Fruit fly (Drosophila melanogaster): ENCODE data around the gene Alms1b.

Alms1b gene

DNA sequence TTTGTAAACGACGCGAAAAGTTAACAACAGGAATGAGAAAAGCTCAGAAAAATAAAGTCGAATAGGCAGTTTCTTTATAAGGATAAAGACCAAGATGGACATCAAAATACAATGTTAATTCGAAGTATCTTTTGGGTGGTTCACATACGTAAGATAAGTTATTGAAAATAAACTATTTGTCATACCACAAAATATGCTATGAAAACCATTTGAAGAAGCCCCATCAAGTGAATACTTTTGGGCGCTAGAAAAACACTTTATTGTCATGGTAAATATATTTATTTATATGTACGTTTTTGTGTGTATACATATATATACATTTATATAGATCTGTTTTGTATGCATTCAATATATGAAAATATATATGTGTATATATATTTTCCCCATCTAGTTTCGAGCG is 27.2 kb upstream of the Alms1b start:
- no peak for TF ChIP-seq shn (GFP tag; optimal IDR thresholded peaks at IDR 0.05)
- TF ChIP-seq Blimp-1 (GFP tag; optimal IDR thresholded peaks at IDR 0.05), result no peak
- no peak for TF ChIP-seq B-H1 (GFP tag; IDR thresholded peaks at IDR 0.05)
- no peak for TF ChIP-seq slbo (GFP tag; IDR thresholded peaks at IDR 0.05)
- TF ChIP-seq run (tag; optimal IDR thresholded peaks at IDR 0.05), result no peak
- TF ChIP-seq tgo (GFP tag; IDR thresholded peaks at IDR 0.05), result no peak
- no peak for TF ChIP-seq Hmx (GFP tag; optimal IDR thresholded peaks at IDR 0.05)
- no peak for TF ChIP-seq Dp (GFP tag; optimal IDR thresholded peaks at IDR 0.05)

DNA sequence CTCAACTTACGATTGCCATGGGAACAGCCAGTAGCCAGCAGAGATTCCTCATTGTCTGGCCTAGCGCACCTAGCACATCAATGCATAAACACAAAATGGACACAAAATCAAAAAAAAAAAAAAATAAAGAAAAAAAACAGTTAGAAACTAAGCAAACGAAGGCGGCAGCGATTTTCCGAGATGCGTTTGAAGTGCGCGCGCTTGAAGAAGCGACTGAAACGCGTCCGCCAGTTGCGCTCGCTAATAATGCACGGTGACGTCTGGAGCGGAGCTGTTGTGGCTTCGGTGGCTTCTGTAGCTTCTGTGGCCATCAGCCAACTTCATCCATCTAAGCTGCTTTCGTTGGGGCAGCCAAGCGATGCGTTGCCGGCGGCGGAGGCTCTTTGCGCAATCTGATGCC is 23.7 kb upstream of the Alms1b start, which contains the start of gene CG15473:
Gene CG15473 (minus strand): TSS at position 101 of the 400 bp plus-strand sequence.
- no peak for TF ChIP-seq CG6254 (GFP tag; optimal IDR thresholded peaks at IDR 0.05)
- TF ChIP-seq Sox100B (GFP tag; optimal IDR thresholded peaks at IDR 0.05), result no peak
- no peak for TF ChIP-seq row (GFP tag; IDR thresholded peaks at IDR 0.05)
- no peak for TF ChIP-seq CG11695 (GFP tag; IDR thresholded peaks at IDR 0.05)
- TF ChIP-seq NC2β (GFP tag; optimal IDR thresholded peaks at IDR 0.05), result no peak

DNA sequence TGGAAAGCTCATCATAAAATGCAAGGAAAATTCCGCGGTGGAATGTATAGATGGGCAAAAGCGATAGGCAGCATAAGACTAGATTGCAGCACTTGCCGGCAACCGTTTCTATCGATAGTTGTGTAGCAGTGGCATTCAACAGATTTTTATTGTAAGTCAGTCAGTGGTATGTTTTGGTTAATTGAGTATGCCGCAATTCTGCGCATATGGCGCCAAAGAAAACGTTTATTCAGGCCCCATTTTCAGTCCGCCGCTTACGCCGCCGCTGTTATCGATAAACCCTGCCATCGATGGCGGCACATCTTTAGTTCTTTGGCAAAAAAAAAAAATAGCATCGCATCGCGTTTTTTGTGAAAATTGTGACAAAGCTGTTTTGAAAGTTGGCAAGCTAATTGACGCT is 19.0 kb upstream of the Alms1b start, which contains the start of the genes Cbp80 and Torsin:
Gene Cbp80 (plus strand): TSS at position 265 of the 400 bp plus-strand sequence.
Gene Torsin (minus strand): TSS at position 282 of the 400 bp plus-strand sequence.
- TF ChIP-seq zen2 (GFP tag; IDR thresholded peaks at IDR 0.05; ENCODE audit: partially characterized antibody), result peak; percentile 73; the same call in 2 of the 3 replicates
- TF ChIP-seq CG4617 (GFP tag; optimal IDR thresholded peaks at IDR 0.05; ENCODE audit: borderline replicate concordance), result peak; percentile 12
- TF ChIP-seq Gug (GFP tag; IDR thresholded peaks at IDR 0.05), result peak; percentile 16; the same call in 1 of the 4 replicates
- TF ChIP-seq CG9215 (GFP tag; IDR thresholded peaks at IDR 0.05), result no peak
- peak; percentile 83 for TF ChIP-seq Ets65A (GFP tag)
- TF ChIP-seq aop (GFP tag; IDR thresholded peaks at IDR 0.05), result no peak
- peak; percentile 1 for TF ChIP-seq CG9727 (GFP tag; optimal IDR thresholded peaks at IDR 0.05)
- peak; percentile 90 for TF ChIP-seq tna (GFP tag; IDR thresholded peaks at IDR 0.05; ENCODE audit: partially characterized antibody)
- no peak for TF ChIP-seq maf-S (GFP tag; optimal IDR thresholded peaks at IDR 0.05)
- TF ChIP-seq CG7963 (GFP tag; IDR thresholded peaks at IDR 0.05; ENCODE audit: partially characterized antibody), result peak; percentile 81
- TF ChIP-seq CG13287 (GFP tag; IDR thresholded peaks at IDR 0.05; ENCODE audit: partially characterized antibody), result peak; percentile 90
- TF ChIP-seq CG13775 (GFP tag; optimal IDR thresholded peaks at IDR 0.05), result peak; percentile 1
- TF ChIP-seq CG1233 (GFP tag; optimal IDR thresholded peaks at IDR 0.05), result no peak
- peak; percentile 73 for TF ChIP-seq Dref (GFP tag; IDR thresholded peaks at IDR 0.05)
- no peak for TF ChIP-seq CG12071 (GFP tag; optimal IDR thresholded peaks at IDR 0.05)
- peak; percentile 33 for TF ChIP-seq Antp (GFP tag; optimal IDR thresholded peaks at IDR 0.05)
- peak; percentile 83 for TF ChIP-seq MBD-R2 (GFP tag; IDR thresholded peaks at IDR 0.05)
- peak; percentile 33; the same call in 1 of the 2 replicates for TF ChIP-seq CG42726 (GFP tag; IDR thresholded peaks at IDR 0.05; ENCODE audit: partially characterized antibody)
- TF ChIP-seq sc (optimal IDR thresholded peaks at IDR 0.05), result no peak
- no peak for TF ChIP-seq sc (GFP tag; optimal IDR thresholded peaks at IDR 0.05)
- TF ChIP-seq Usf (GFP tag; optimal IDR thresholded peaks at IDR 0.05), result no peak
- peak; percentile 90 for TF ChIP-seq sd (tag; optimal IDR thresholded peaks at IDR 0.05)
- peak; percentile 54 for TF ChIP-seq E2f2 (GFP tag; IDR thresholded peaks at IDR 0.05)
- TF ChIP-seq CG7786 (GFP tag; optimal IDR thresholded peaks at IDR 0.05), result peak; percentile 26
- peak; percentile 23 for TF ChIP-seq gfzf (GFP tag; optimal IDR thresholded peaks at IDR 0.05)
- no peak for TF ChIP-seq Aef1 (GFP tag; IDR thresholded peaks at IDR 0.05)
- TF ChIP-seq CG11723 (GFP tag; optimal IDR thresholded peaks at IDR 0.05), result no peak
- TF ChIP-seq CG32772 (GFP tag; IDR thresholded peaks at IDR 0.05), result peak; percentile 68
- 0 out of 2 replicates have a peak, but pooled peaks have one; percentile 15 for TF ChIP-seq peb (GFP tag; IDR thresholded peaks at IDR 0.05)
- 0 out of 2 replicates have a peak, but pooled peaks have one; percentile 9 for TF ChIP-seq Ada2b (GFP tag; IDR thresholded peaks at IDR 0.05)
- peak; percentile 90 for TF ChIP-seq CG16813 (GFP tag; IDR thresholded peaks at IDR 0.05; ENCODE audit: partially characterized antibody)
- TF ChIP-seq Hmx (GFP tag; optimal IDR thresholded peaks at IDR 0.05), result no peak
- peak; percentile 26 for TF ChIP-seq ewg (GFP tag; optimal IDR thresholded peaks at IDR 0.05)
- TF ChIP-seq hbn (GFP tag; IDR thresholded peaks at IDR 0.05; ENCODE audit: partially characterized antibody), result peak; percentile 79
- no peak for TF ChIP-seq pita (GFP tag; optimal IDR thresholded peaks at IDR 0.05)
- TF ChIP-seq Trl (optimal IDR thresholded peaks at IDR 0.05), result no peak
- peak; percentile 19 for TF ChIP-seq Trl (GFP tag; optimal IDR thresholded peaks at IDR 0.05)
